Worm (Caenorhabditis elegans): ENCODE results near the gene srh-213.

- TF ChIP-seq nhr-12 (tag; optimal IDR thresholded peaks at IDR 0.05): no peak
- no peak for TF ChIP-seq ces-1 (GFP tag; optimal IDR thresholded peaks at IDR 0.05)
- no peak for TF ChIP-seq elt-3 (tag; optimal IDR thresholded peaks at IDR 0.05)
- TF ChIP-seq nhr-76 (tag; optimal IDR thresholded peaks at IDR 0.05): no peak
- TF ChIP-seq unc-39 (tag; optimal IDR thresholded peaks at IDR 0.05): no peak
- TF ChIP-seq nhr-28 (tag; optimal IDR thresholded peaks at IDR 0.05): no peak
- TF ChIP-seq unc-62 (GFP tag; optimal IDR thresholded peaks at IDR 0.05): no peak
- TF ChIP-seq ztf-11 (tag; optimal IDR thresholded peaks at IDR 0.05): no peak
- TF ChIP-seq snpc-4 (tag; optimal IDR thresholded peaks at IDR 0.05): no peak
- TF ChIP-seq elt-1 (tag; optimal IDR thresholded peaks at IDR 0.05; ENCODE audit: borderline replicate concordance, insufficient read depth): no peak
- no peak for TF ChIP-seq pha-4 (tag; optimal IDR thresholded peaks at IDR 0.05)
- no peak for TF ChIP-seq ceh-39 (tag; optimal IDR thresholded peaks at IDR 0.05)
- no peak for TF ChIP-seq lsy-2 (tag; optimal IDR thresholded peaks at IDR 0.05)
- TF ChIP-seq blmp-1 (tag; optimal IDR thresholded peaks at IDR 0.05): no peak
Observed at ce11 chrV:3583622-3584021, 11.2 kb downstream of the srh-213 start.

Measured in whole organism, mixed stage, embryonic.